Fruit fly (Drosophila melanogaster): Measurements from ENCODE around the gene CG7071.

Gene CG7071

DNA sequence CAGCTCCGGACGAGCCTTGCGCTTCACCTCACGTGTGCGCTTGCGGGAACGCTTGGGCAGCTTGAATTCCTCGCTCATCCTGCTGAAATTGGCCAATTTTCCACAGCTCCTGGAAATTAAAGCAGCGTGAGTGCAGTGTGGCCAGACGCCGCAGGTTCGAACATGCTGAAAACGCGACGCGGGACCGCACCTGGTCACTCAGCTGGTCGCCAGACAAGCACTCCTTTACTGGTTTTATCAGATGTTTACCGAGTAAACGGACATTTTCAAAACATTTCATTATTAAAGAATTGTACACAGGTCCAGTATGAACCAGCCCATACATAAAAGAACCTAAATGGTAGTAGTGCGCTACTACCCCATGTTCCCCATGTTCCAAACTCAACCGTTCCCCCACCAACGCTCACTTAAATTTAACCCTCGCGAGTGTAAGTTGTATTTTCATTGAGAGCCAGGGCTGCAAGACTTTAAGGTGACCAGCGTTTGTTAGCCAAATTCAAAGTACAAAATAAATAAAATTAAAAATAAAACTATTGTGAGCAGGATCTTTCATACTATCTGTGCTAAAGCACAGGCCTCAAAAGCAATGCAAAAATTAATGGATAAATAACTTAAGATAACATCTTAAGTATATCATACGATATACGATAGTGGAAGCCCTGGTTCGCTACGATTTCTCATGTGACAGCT is at the start of gene CG7071, which contains the start of the genes JMJD6 and Muted:
TSS of gene CG7071 (plus strand) at position 403 of the 690 bp plus-strand sequence.
TSS of gene JMJD6 (minus strand) at position 154 of the 690 bp plus-strand sequence.
TSS of gene Muted (plus strand) at position 403 of the 690 bp plus-strand sequence.
- TF ChIP-seq Lpt (GFP tag; optimal IDR thresholded peaks at IDR 0.05) (peak; percentile 72), fkh (GFP tag; optimal IDR thresholded peaks at IDR 0.05) (peak; percentile 84), Ets96B (tag; optimal IDR thresholded peaks at IDR 0.05) (peak; percentile 66), Eip93F (GFP tag; optimal IDR thresholded peaks at IDR 0.05) (peak; percentile 88), CG10631 (GFP tag; optimal IDR thresholded peaks at IDR 0.05) (peak; percentile 91), CG1621 (tag; optimal IDR thresholded peaks at IDR 0.05) (peak; percentile 47), Sox15 (GFP tag; optimal IDR thresholded peaks at IDR 0.05) (peak; percentile 83), dac (GFP tag; optimal IDR thresholded peaks at IDR 0.05) (peak; percentile 72), OdsH (GFP tag; optimal IDR thresholded peaks at IDR 0.05) (peak; percentile 90), CG3919 (GFP tag; optimal IDR thresholded peaks at IDR 0.05) (peak; percentile 88), Smox (GFP tag; optimal IDR thresholded peaks at IDR 0.05) (peak; percentile 89), CG34406 (GFP tag; optimal IDR thresholded peaks at IDR 0.05) (peak; percentile 85), CG6276 (GFP tag; optimal IDR thresholded peaks at IDR 0.05) (peak; percentile 67), Eip78C (GFP tag) (peak; percentile 95), CG15336 (GFP tag; IDR thresholded peaks at IDR 0.05) (peak; percentile 84), CG4318 (GFP tag; optimal IDR thresholded peaks at IDR 0.05) (peak; percentile 78), CG3032 (tag; optimal IDR thresholded peaks at IDR 0.05) (peak; percentile 78), Hr39 (GFP tag; optimal IDR thresholded peaks at IDR 0.05) (peak; percentile 89), CG10669 (GFP tag; optimal IDR thresholded peaks at IDR 0.05) (peak; percentile 76), CG11294 (GFP tag; IDR thresholded peaks at IDR 0.05) (peak; percentile 88), Hr38 (GFP tag; optimal IDR thresholded peaks at IDR 0.05) (no peak), Hr4 (GFP tag; optimal IDR thresholded peaks at IDR 0.05) (peak; percentile 92), CG31627 (GFP tag; optimal IDR thresholded peaks at IDR 0.05) (peak; percentile 92), salr (GFP tag; optimal IDR thresholded peaks at IDR 0.05) (peak; percentile 67 to 72), vri (GFP tag; optimal IDR thresholded peaks at IDR 0.05) (peak; percentile 79), CG32006 (GFP tag; optimal IDR thresholded peaks at IDR 0.05) (peak; percentile 85), CG6163 (GFP tag; IDR thresholded peaks at IDR 0.05) (peak; percentile 87), CG8119 (GFP tag; IDR thresholded peaks at IDR 0.05) (peak; percentile 74; the same call in 2 of the 3 replicates), eg (GFP tag; IDR thresholded peaks at IDR 0.05) (peak; percentile 90), fd59A (GFP tag; optimal IDR thresholded peaks at IDR 0.05) (peak; percentile 63), topi (GFP tag; optimal IDR thresholded peaks at IDR 0.05) (peak; percentile 88), CG11762 (GFP tag; optimal IDR thresholded peaks at IDR 0.05; ENCODE audit: insufficient read depth) (peak; percentile 58), CG6808 (GFP tag; optimal IDR thresholded peaks at IDR 0.05) (peak; percentile 74), Sox14 (GFP tag; optimal IDR thresholded peaks at IDR 0.05) (peak; percentile 88), achi (GFP tag; optimal IDR thresholded peaks at IDR 0.05) (peak; percentile 96), pdm3 (GFP tag; optimal IDR thresholded peaks at IDR 0.05) (peak; percentile 90), CG9139 (GFP tag; optimal IDR thresholded peaks at IDR 0.05) (no peak), Met (GFP tag; optimal IDR thresholded peaks at IDR 0.05) (peak; percentile 91), Eip75B (GFP tag; optimal IDR thresholded peaks at IDR 0.05) (peak; percentile 88), acj6 (GFP tag; optimal IDR thresholded peaks at IDR 0.05) (peak; percentile 87), svp (GFP tag) (peak; percentile 92), Gug (GFP tag; IDR thresholded peaks at IDR 0.05) (peak; percentile 83), fd85E (GFP tag; optimal IDR thresholded peaks at IDR 0.05) (peak; percentile 59), dsx (GFP tag; optimal IDR thresholded peaks at IDR 0.05; ENCODE audit: poor library complexity, severe bottlenecking) (peak; percentile 57), CG11902 (GFP tag; optimal IDR thresholded peaks at IDR 0.05) (peak; percentile 78), CG8632 (GFP tag; optimal IDR thresholded peaks at IDR 0.05) (peak; percentile 75), CG6854 (GFP tag; optimal IDR thresholded peaks at IDR 0.05) (peak; percentile 60), esn (GFP tag; optimal IDR thresholded peaks at IDR 0.05) (peak; percentile 92), CG8319 (GFP tag; optimal IDR thresholded peaks at IDR 0.05) (peak; percentile 78), CG7368 (GFP tag; optimal IDR thresholded peaks at IDR 0.05) (peak; percentile 80), ss (GFP tag; optimal IDR thresholded peaks at IDR 0.05) (peak; percentile 61 to 68)

Measured in whole organism, prepupa.